Worm (Caenorhabditis elegans) whole organism, mixed stage, embryonic: ENCODE results near the gene pho-5.

ENCODE experiments used
- mep-1 ChIP-seq: fragments of 150-350 bp; optimal IDR thresholded peaks from 2 replicates; lab custom pipeline; 2017; ENCODE audit warnings: missing biosample characterization, missing genetic modification reagents, missing genetic modification characterization, inconsistent platforms
- snpc-4 ChIP-seq: fragments of 150-350 bp; optimal IDR thresholded peaks from 2 replicates; lab custom pipeline; 2014; ENCODE audit warnings: missing biosample characterization, missing genetic modification characterization

DNA sequence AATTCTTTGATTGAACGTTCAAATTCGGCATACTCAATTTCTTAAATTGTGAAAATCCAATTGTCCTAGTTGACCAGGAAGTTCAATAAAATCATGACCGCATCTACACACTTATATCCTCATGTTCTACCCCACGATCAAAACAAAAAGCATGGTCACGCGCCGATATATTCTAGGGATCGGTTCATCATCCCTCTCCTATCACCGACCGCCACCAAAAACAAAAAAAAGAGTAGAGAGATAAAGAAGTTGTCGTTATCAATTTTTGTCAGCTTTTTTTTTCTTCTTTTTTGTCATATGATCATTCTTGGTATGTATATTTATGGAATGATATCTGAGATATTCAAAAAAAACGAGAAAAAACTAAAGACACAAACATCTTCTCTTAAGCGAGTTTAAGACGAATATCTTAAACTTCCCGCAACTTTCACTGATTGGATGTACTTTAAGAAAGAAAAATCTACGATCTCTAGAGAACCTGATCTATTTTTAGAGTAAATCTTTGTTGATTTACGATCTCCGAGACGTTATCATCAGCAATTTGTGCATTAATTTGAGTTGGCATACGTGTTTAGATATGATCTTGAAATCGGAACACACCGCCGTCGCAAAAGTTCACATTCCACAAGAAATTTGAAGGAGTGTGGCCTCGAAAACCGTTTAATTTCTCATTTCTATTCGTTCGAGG lies 19.4 kb upstream of the pho-5 start:
- TF ChIP-seq mep-1 (tag; lab: Kevin White, UChicago) (no peak), snpc-4 (tag; lab: Kevin White, UChicago) (no peak)
